Worm (Caenorhabditis elegans): ENCODE measurements around the gene mrps-17.

The mrps-17 gene

ce11 chrIII:6459820-6460219 is 28.2 kb upstream of the mrps-17 start, which contains the start of gene algn-1:
algn-1 (plus strand) TSS chrIII:6460120.
- TF ChIP-seq nhr-11 (tag; optimal IDR thresholded peaks at IDR 0.05) (no peak), nhr-237 (tag; optimal IDR thresholded peaks at IDR 0.05) (no peak), nhr-19 (GFP tag; conservative IDR thresholded peaks at IDR 0.05) (no peak), blmp-1 (tag; optimal IDR thresholded peaks at IDR 0.05) (no peak), fkh-10 (GFP tag; optimal IDR thresholded peaks at IDR 0.05) (no peak), nhr-85 (tag) (no peak), pag-3 (tag; optimal IDR thresholded peaks at IDR 0.05; ENCODE audit: borderline replicate concordance, insufficient read depth) (no peak), fos-1 (tag; optimal IDR thresholded peaks at IDR 0.05) (no peak), Y116A8C.19 (tag; optimal IDR thresholded peaks at IDR 0.05; ENCODE audit: borderline replicate concordance) (no peak), grh-1 (GFP tag; IDR thresholded peaks at IDR 0.05) (no peak), lin-13 (GFP tag; optimal IDR thresholded peaks at IDR 0.05) (no peak), nhr-12 (tag; optimal IDR thresholded peaks at IDR 0.05) (no peak), elt-2 (tag; optimal IDR thresholded peaks at IDR 0.05) (no peak), ceh-90 (tag; optimal IDR thresholded peaks at IDR 0.05) (no peak), jun-1 (tag; optimal IDR thresholded peaks at IDR 0.05) (no peak)

- TF ChIP-seq fos-1 (tag; optimal IDR thresholded peaks at IDR 0.05) (no peak), ceh-82 (tag; optimal IDR thresholded peaks at IDR 0.05) (no peak), skn-1 (tag; optimal IDR thresholded peaks at IDR 0.05) (no peak), mef-2 (tag; optimal IDR thresholded peaks at IDR 0.05) (no peak), snu-23 (GFP tag; optimal IDR thresholded peaks at IDR 0.05) (no peak), nhr-12 (tag; optimal IDR thresholded peaks at IDR 0.05) (no peak), pag-3 (tag; optimal IDR thresholded peaks at IDR 0.05; ENCODE audit: borderline replicate concordance, insufficient read depth) (no peak), C04F5.9 (tag; optimal IDR thresholded peaks at IDR 0.05) (no peak), nhr-47 (tag; optimal IDR thresholded peaks at IDR 0.05) (no peak), Y116A8C.19 (tag; optimal IDR thresholded peaks at IDR 0.05; ENCODE audit: borderline replicate concordance) (no peak), ama-1 (optimal IDR thresholded peaks at IDR 0.05) (no peak), nhr-20 (tag; optimal IDR thresholded peaks at IDR 0.05) (no peak), nhr-237 (tag; optimal IDR thresholded peaks at IDR 0.05) (no peak), efl-3 (GFP tag; optimal IDR thresholded peaks at IDR 0.05) (no peak), fkh-8 (tag; optimal IDR thresholded peaks at IDR 0.05) (no peak), lin-39 (tag; optimal IDR thresholded peaks at IDR 0.05) (no peak), nhr-90 (tag; optimal IDR thresholded peaks at IDR 0.05; ENCODE audit: poor library complexity) (no peak), lin-14 (GFP tag; optimal IDR thresholded peaks at IDR 0.05) (no peak), nhr-76 (tag; optimal IDR thresholded peaks at IDR 0.05) (no peak)
Measured at ce11 chrIII:6454183-6454582, 22.6 kb upstream of the mrps-17 start, which contains the start of gene jhdm-1. jhdm-1 (plus strand) TSS chrIII:6454483.

- peak; percentile 84 to 89 for TF ChIP-seq efl-1 (optimal IDR thresholded peaks at IDR 0.05)
- TF ChIP-seq efl-1 (GFP tag; optimal IDR thresholded peaks at IDR 0.05 in 1 of 2): peak; percentile 72 to 97
- TF ChIP-seq snu-23 (GFP tag; optimal IDR thresholded peaks at IDR 0.05): peak; percentile 86
- peak; percentile 52 for TF ChIP-seq unc-86 (tag; optimal IDR thresholded peaks at IDR 0.05)
- TF ChIP-seq blmp-1 (tag; optimal IDR thresholded peaks at IDR 0.05): peak; percentile 93
- peak; percentile 84 to 89 for TF ChIP-seq lin-35 (GFP tag; optimal IDR thresholded peaks at IDR 0.05)
- TF ChIP-seq aha-1 (tag; optimal IDR thresholded peaks at IDR 0.05): no peak
- peak; percentile 65 for TF ChIP-seq xbp-1 (tag; optimal IDR thresholded peaks at IDR 0.05)
- TF ChIP-seq nhr-28 (tag; optimal IDR thresholded peaks at IDR 0.05): no peak
- no peak for TF ChIP-seq grh-1 (GFP tag; IDR thresholded peaks at IDR 0.05)
- TF ChIP-seq fkh-10 (GFP tag; optimal IDR thresholded peaks at IDR 0.05): peak; percentile 18
- TF ChIP-seq nhr-19 (GFP tag; conservative IDR thresholded peaks at IDR 0.05): peak; percentile 78
- TF ChIP-seq egl-13 (tag; optimal IDR thresholded peaks at IDR 0.05): no peak
- TF ChIP-seq swsn-7 (tag; optimal IDR thresholded peaks at IDR 0.05): peak; percentile 75
- TF ChIP-seq ceh-90 (tag; optimal IDR thresholded peaks at IDR 0.05): no peak
- TF ChIP-seq fkh-8 (tag; optimal IDR thresholded peaks at IDR 0.05): peak; percentile 75
- peak; percentile 29 for TF ChIP-seq dsc-1 (tag; optimal IDR thresholded peaks at IDR 0.05)
- TF ChIP-seq zip-4 (GFP tag; optimal IDR thresholded peaks at IDR 0.05): no peak
- peak; percentile 92 for TF ChIP-seq lin-14 (GFP tag; optimal IDR thresholded peaks at IDR 0.05)
- TF ChIP-seq hlh-4 (tag; optimal IDR thresholded peaks at IDR 0.05): no peak
- peak in 3 of 6 experiments; percentile 18 to 74 (median 60) for TF ChIP-seq elt-3 (tag; optimal IDR thresholded peaks at IDR 0.05)
- TF ChIP-seq nhr-237 (tag; optimal IDR thresholded peaks at IDR 0.05): no peak
- TF ChIP-seq hlh-17 (GFP tag; optimal IDR thresholded peaks at IDR 0.05; ENCODE audit: borderline replicate concordance): no peak
- no peak for TF ChIP-seq pag-3 (tag; optimal IDR thresholded peaks at IDR 0.05; ENCODE audit: borderline replicate concordance, insufficient read depth)
- peak; percentile 73 to 79 (median 76) for TF ChIP-seq dpl-1 (GFP tag; optimal IDR thresholded peaks at IDR 0.05)
- TF ChIP-seq fos-1 (tag; optimal IDR thresholded peaks at IDR 0.05): peak; percentile 70
- TF ChIP-seq skn-1 (tag; optimal IDR thresholded peaks at IDR 0.05): peak; percentile 82
- peak in 1 of 2 experiments; percentile 58 for TF ChIP-seq mdl-1 (tag; optimal IDR thresholded peaks at IDR 0.05)
- no peak for TF ChIP-seq tlp-1 (tag; optimal IDR thresholded peaks at IDR 0.05)
- peak; percentile 65 for TF ChIP-seq nhr-47 (tag; optimal IDR thresholded peaks at IDR 0.05)
- TF ChIP-seq C04F5.9 (tag; optimal IDR thresholded peaks at IDR 0.05): no peak
- TF ChIP-seq nhr-76 (tag; optimal IDR thresholded peaks at IDR 0.05): no peak
- TF ChIP-seq nhr-11 (tag; optimal IDR thresholded peaks at IDR 0.05): no peak
- peak; percentile 82 for TF ChIP-seq lin-13 (GFP tag; optimal IDR thresholded peaks at IDR 0.05)
Measured at ce11 chrIII:6453665-6454064, 22.1 kb upstream of the mrps-17 start.

Data from whole organism, L1 larva.